Worm (Caenorhabditis elegans) whole organism, L1 larva: ENCODE data around the gene F58E2.5.

ENCODE experiments used
- Y116A8C.19 ChIP-seq: sonication (generic microtip); optimal IDR thresholded peaks from 2 replicates; lab custom pipeline; 2016; ENCODE audit warnings: missing compliant biosample characterization, missing genetic modification characterization, borderline replicate concordance
- alr-1 ChIP-seq: fragments of 200-800 bp; sonication (Bioruptor generic); optimal IDR thresholded peaks from 2 replicates; lab custom pipeline; 2018; ENCODE audit warnings: borderline replicate concordance, mild to moderate bottlenecking, missing genetic modification characterization, missing compliant biosample characterization
- ceh-63 ChIP-seq: fragments of 200-800 bp; sonication (Bioruptor generic); optimal IDR thresholded peaks from 2 replicates; lab custom pipeline; 2018; ENCODE audit warnings: mild to moderate bottlenecking, missing genetic modification characterization, missing compliant biosample characterization
- ceh-90 ChIP-seq: sonication (generic microtip); optimal IDR thresholded peaks from 2 replicates; lab custom pipeline; 2016; ENCODE audit warnings: missing genetic modification characterization, missing compliant biosample characterization
- efl-1 ChIP-seq, 4 experiments: fragments of 150-350 bp; optimal IDR thresholded peaks in 3 of 4; peaks in 1 of 4; 1 replicate in 1 of 4; 2 replicates in 3 of 4; lab custom pipeline; 2014; ENCODE audit warnings: missing biosample characterization in 2 of 4, missing genetic modification characterization in 2 of 4, missing genetic modification reagents in 2 of 4
- efl-3 ChIP-seq: fragments of 200-800 bp; sonication (Bioruptor generic); optimal IDR thresholded peaks from 2 replicates; lab custom pipeline; 2018; ENCODE audit warnings: mild to moderate bottlenecking, missing genetic modification characterization, missing compliant biosample characterization
- egl-13 ChIP-seq: sonication (generic microtip); optimal IDR thresholded peaks from 2 replicates; lab custom pipeline; 2016; ENCODE audit warnings: missing genotype, missing genetic modification reagents, missing genetic modification characterization, missing compliant biosample characterization
- elt-2 ChIP-seq: sonication (generic microtip); optimal IDR thresholded peaks from 2 replicates; lab custom pipeline; 2016; ENCODE audit warnings: missing genetic modification characterization, mild to moderate bottlenecking, inconsistent platforms, missing compliant biosample characterization, missing genetic modification reagents
- ets-5 ChIP-seq: fragments of 200-800 bp; sonication (Bioruptor generic); IDR thresholded peaks from 2 replicates; pipeline ENCODE4 v1.3.6; 2022; ENCODE audit warnings: missing genetic modification characterization, missing compliant biosample characterization
- fkh-8 ChIP-seq: sonication (generic microtip); optimal IDR thresholded peaks from 2 replicates; lab custom pipeline; 2016; ENCODE audit warnings: mild to moderate bottlenecking, missing genetic modification characterization, missing compliant biosample characterization
- hlh-17 ChIP-seq: fragments of 200-800 bp; sonication (Bioruptor generic); optimal IDR thresholded peaks from 2 replicates; lab custom pipeline; 2018; ENCODE audit warnings: missing genetic modification characterization, mild to moderate bottlenecking, missing compliant biosample characterization, moderate library complexity, borderline replicate concordance
- hlh-4 ChIP-seq: sonication (generic microtip); optimal IDR thresholded peaks from 2 replicates; lab custom pipeline; 2016; ENCODE audit warnings: mild to moderate bottlenecking, missing genetic modification characterization, missing compliant biosample characterization
- isw-1 ChIP-seq: fragments of 200-800 bp; sonication (Bioruptor generic); IDR thresholded peaks from 2 replicates; pipeline ENCODE4 v1.3.6; 2022; ENCODE audit warnings: missing genetic modification characterization, missing compliant biosample characterization
- lin-13 ChIP-seq: fragments of 150-350 bp; optimal IDR thresholded peaks from 2 replicates; lab custom pipeline; 2014; ENCODE audit warnings: missing biosample characterization, missing genetic modification reagents, missing genetic modification characterization
- lin-39 ChIP-seq: fragments of 150-350 bp; optimal IDR thresholded peaks from 2 replicates; lab custom pipeline; 2014; ENCODE audit warnings: missing biosample characterization, missing genetic modification reagents, missing genetic modification characterization
- mdl-1 ChIP-seq, 2 experiments: fragments of 150-350 bp; optimal IDR thresholded peaks; 2 replicates each; lab custom pipeline; 2014 to 2017; ENCODE audit warnings: missing biosample characterization in 2 of 2, missing genetic modification characterization in 2 of 2, inconsistent platforms in 1 of 2
- mep-1 ChIP-seq: fragments of 150-350 bp; optimal IDR thresholded peaks from 2 replicates; lab custom pipeline; 2014; ENCODE audit warnings: missing biosample characterization, missing genetic modification characterization
- nhr-11 ChIP-seq: fragments of 150-350 bp; optimal IDR thresholded peaks from 2 replicates; lab custom pipeline; 2014; ENCODE audit warnings: missing biosample characterization, missing genetic modification characterization
- nhr-20 ChIP-seq: sonication (generic microtip); optimal IDR thresholded peaks from 2 replicates; lab custom pipeline; 2016; ENCODE audit warnings: mild to moderate bottlenecking, missing genetic modification characterization, missing compliant biosample characterization
- nhr-237 ChIP-seq: fragments of 150-350 bp; optimal IDR thresholded peaks from 2 replicates; lab custom pipeline; 2014; ENCODE audit warnings: missing biosample characterization, missing genetic modification characterization
- nhr-28 ChIP-seq: fragments of 150-350 bp; optimal IDR thresholded peaks from 2 replicates; lab custom pipeline; 2014; ENCODE audit warnings: missing biosample characterization, missing genetic modification characterization
- nhr-47 ChIP-seq: sonication (generic microtip); optimal IDR thresholded peaks from 2 replicates; lab custom pipeline; 2016; ENCODE audit warnings: mild to moderate bottlenecking, missing genetic modification characterization, moderate library complexity, missing compliant biosample characterization
- pag-3 ChIP-seq: sonication (generic microtip); optimal IDR thresholded peaks from 2 replicates; lab custom pipeline; 2017; ENCODE audit warnings: missing genetic modification characterization, mild to moderate bottlenecking, missing compliant biosample characterization, antibody characterized with exemption, borderline replicate concordance; ENCODE audit not compliant: insufficient read depth
- pax-3 ChIP-seq: fragments of 200-800 bp; sonication (Bioruptor generic); optimal IDR thresholded peaks from 2 replicates; lab custom pipeline; 2018; ENCODE audit warnings: mild to moderate bottlenecking, missing genetic modification characterization, moderate library complexity, missing compliant biosample characterization
- rnt-1 ChIP-seq: sonication (generic microtip); optimal IDR thresholded peaks from 2 replicates; lab custom pipeline; 2016; ENCODE audit warnings: mild to moderate bottlenecking, missing genetic modification characterization, moderate library complexity, missing compliant biosample characterization
- skn-1 ChIP-seq: fragments of 150-350 bp; optimal IDR thresholded peaks from 2 replicates; lab custom pipeline; 2014; ENCODE audit warnings: missing biosample characterization, missing genetic modification characterization
- tbx-2 ChIP-seq: sonication (generic microtip); optimal IDR thresholded peaks from 2 replicates; lab custom pipeline; 2016; ENCODE audit warnings: missing genetic modification characterization, missing compliant biosample characterization
- unc-130 ChIP-seq: fragments of 150-350 bp; optimal IDR thresholded peaks from 2 replicates; lab custom pipeline; 2017; ENCODE audit warnings: missing biosample characterization, missing genetic modification characterization, inconsistent platforms
- unc-30 ChIP-seq: sonication (generic microtip); optimal IDR thresholded peaks from 2 replicates; lab custom pipeline; 2017; ENCODE audit warnings: missing biosample characterization, missing genetic modification characterization
- unc-62 ChIP-seq: fragments of 150-350 bp; optimal IDR thresholded peaks from 2 replicates; lab custom pipeline; 2014; ENCODE audit warnings: missing biosample characterization, missing genetic modification reagents, missing genetic modification characterization
- vab-15 ChIP-seq: sonication (generic microtip); optimal IDR thresholded peaks from 2 replicates; lab custom pipeline; 2017; ENCODE audit warnings: missing genotype, mild to moderate bottlenecking, missing genetic modification characterization, missing compliant biosample characterization

The F58E2.5 gene

ce11 chrIV:3477124-3477523 lies 32.4 kb downstream of the F58E2.5 start, which contains the start of gene srz-69:
srz-69 (minus strand) TSS chrIV:3477224.
- TF ChIP-seq efl-1 (optimal IDR thresholded peaks at IDR 0.05; lab: Kevin White, UChicago): no peak
- no peak for TF ChIP-seq efl-1 (GFP tag; optimal IDR thresholded peaks at IDR 0.05 in 1 of 2; lab: Kevin White, UChicago)
- no peak for TF ChIP-seq vab-15
- no peak for TF ChIP-seq unc-30 (tag; lab: Kevin White, UChicago)

- no peak for TF ChIP-seq pax-3 (tag; lab: Kevin White, UChicago)
- TF ChIP-seq, all 84 proteins: peak for 0
These were observed 34.2 kb downstream of the F58E2.5 start, which contains the start of the genes srz-70 and C09G12.5 for ce11 chrIV:3478911-3479385. srz-70 (minus strand) TSS chrIV:3479011. C09G12.5 (plus strand) TSS chrIV:3479335.

ce11 chrIV:3481760-3482159 lies 37.0 kb downstream of the F58E2.5 start, which contains the start of gene srz-37:
srz-37 (minus strand) TSS chrIV:3481860.
- TF ChIP-seq mdl-1 (tag; optimal IDR thresholded peaks at IDR 0.05; lab: Kevin White, UChicago): no peak
- TF ChIP-seq mep-1: no peak
- no peak for TF ChIP-seq nhr-11 (tag; lab: Kevin White, UChicago)
- no peak for TF ChIP-seq unc-130 (tag; lab: Kevin White, UChicago)
- no peak for TF ChIP-seq ceh-63 (GFP tag; lab: Kevin White, UChicago)
- TF ChIP-seq rnt-1 (tag; lab: Kevin White, UChicago): no peak
- TF ChIP-seq skn-1 (tag; lab: Kevin White, UChicago): no peak
- TF ChIP-seq Y116A8C.19 (tag; lab: Kevin White, UChicago): no peak
- TF ChIP-seq nhr-20 (tag; lab: Kevin White, UChicago): no peak
- TF ChIP-seq tbx-2: no peak
- no peak for TF ChIP-seq elt-2
- TF ChIP-seq nhr-237 (tag; lab: Kevin White, UChicago): no peak
- TF ChIP-seq nhr-47: no peak
- no peak for TF ChIP-seq isw-1 (GFP tag; lab: Robert Waterston, UW)
- TF ChIP-seq efl-3 (GFP tag; lab: Kevin White, UChicago): no peak

ce11 chrIV:3482195-3482959 lies 37.7 kb downstream of the F58E2.5 start, which contains the start of gene srz-82:
srz-82 (plus strand) TSS chrIV:3482895.
- TF ChIP-seq fkh-8 (tag; lab: Kevin White, UChicago): peak; percentile 32
- TF ChIP-seq egl-13 (tag; lab: Kevin White, UChicago): no peak
- no peak for TF ChIP-seq skn-1 (tag; lab: Kevin White, UChicago)
- no peak for TF ChIP-seq hlh-17 (GFP tag; lab: Kevin White, UChicago)
- no peak for TF ChIP-seq lin-13 (GFP tag; lab: Kevin White, UChicago)
- TF ChIP-seq ets-5: no peak
- peak; percentile 99 for TF ChIP-seq hlh-4 (tag; lab: Kevin White, UChicago)
- TF ChIP-seq pag-3 (tag; lab: Kevin White, UChicago): no peak
- TF ChIP-seq efl-1 (optimal IDR thresholded peaks at IDR 0.05; lab: Kevin White, UChicago): no peak
- TF ChIP-seq efl-1 (GFP tag; optimal IDR thresholded peaks at IDR 0.05 in 1 of 2; lab: Kevin White, UChicago): peak in 1 of 2 experiments; percentile 15
- TF ChIP-seq lin-39 (tag; lab: Kevin White, UChicago): no peak
- TF ChIP-seq, all 84 proteins: peak for 3

ce11 chrIV:3491477-3491876 lies 46.8 kb downstream of the F58E2.5 start, which contains the start of gene srz-78:
srz-78 (plus strand) TSS chrIV:3491777.
- TF ChIP-seq alr-1 (tag; lab: Kevin White, UChicago): no peak
- TF ChIP-seq lin-13 (GFP tag; lab: Kevin White, UChicago): no peak
- TF ChIP-seq efl-1 (optimal IDR thresholded peaks at IDR 0.05; lab: Kevin White, UChicago): no peak
- TF ChIP-seq efl-1 (GFP tag; optimal IDR thresholded peaks at IDR 0.05 in 1 of 2; lab: Kevin White, UChicago): peak in 1 of 2 experiments; percentile 32
- no peak for TF ChIP-seq ceh-90 (tag; lab: Kevin White, UChicago)
- no peak for TF ChIP-seq nhr-28 (tag; lab: Kevin White, UChicago)
- no peak for TF ChIP-seq Y116A8C.19 (tag; lab: Kevin White, UChicago)
- TF ChIP-seq unc-62: no peak
